Worm (Caenorhabditis elegans) whole organism, L4/young adult: Measurements from ENCODE around the gene C54E10.7.

ENCODE experiments used
- W03F9.2 ChIP-seq: fragments of 150-350 bp; optimal IDR thresholded peaks from 2 replicates; lab custom pipeline; 2014; ENCODE audit warnings: missing biosample characterization, missing genetic modification characterization
- dao-5 ChIP-seq: sonication (generic microtip); optimal IDR thresholded peaks from 2 replicates; lab custom pipeline; 2016; ENCODE audit warnings: missing genotype, missing genetic modification characterization, moderate library complexity, missing compliant biosample characterization
- him-1 ChIP-seq: sonication (generic microtip); optimal IDR thresholded peaks from 2 replicates; lab custom pipeline; 2016; ENCODE audit warnings: missing genotype, missing genetic modification reagents, missing genetic modification characterization, missing compliant biosample characterization

DNA sequence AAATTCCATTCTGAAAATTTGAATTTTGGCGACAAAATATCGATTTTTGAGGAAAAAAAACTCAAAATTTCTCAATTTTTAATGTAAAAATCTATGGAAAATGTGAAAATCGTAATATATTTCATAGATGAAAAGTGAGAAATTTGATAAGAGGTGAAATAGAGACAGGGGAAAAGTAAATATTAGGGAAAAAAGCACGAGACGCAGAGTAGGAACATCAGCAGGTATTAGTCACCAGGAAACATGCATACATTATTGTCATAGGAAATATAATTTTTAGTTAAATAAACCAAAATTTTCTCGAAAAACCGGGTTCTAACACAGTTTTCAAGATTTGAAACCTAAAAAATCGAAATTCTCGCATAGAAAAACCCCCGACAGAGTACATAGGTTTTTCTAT is 10.6 kb upstream of the C54E10.7 start, which contains the start of gene nhr-170:
- no peak for TF ChIP-seq dao-5 (tag; lab: Kevin White, UChicago)
- TF ChIP-seq him-1: no peak
- no peak for TF ChIP-seq W03F9.2 (tag; lab: Kevin White, UChicago)
